Fruit fly (Drosophila melanogaster): ENCODE measurements around the gene rk.

The rk gene

DNA sequence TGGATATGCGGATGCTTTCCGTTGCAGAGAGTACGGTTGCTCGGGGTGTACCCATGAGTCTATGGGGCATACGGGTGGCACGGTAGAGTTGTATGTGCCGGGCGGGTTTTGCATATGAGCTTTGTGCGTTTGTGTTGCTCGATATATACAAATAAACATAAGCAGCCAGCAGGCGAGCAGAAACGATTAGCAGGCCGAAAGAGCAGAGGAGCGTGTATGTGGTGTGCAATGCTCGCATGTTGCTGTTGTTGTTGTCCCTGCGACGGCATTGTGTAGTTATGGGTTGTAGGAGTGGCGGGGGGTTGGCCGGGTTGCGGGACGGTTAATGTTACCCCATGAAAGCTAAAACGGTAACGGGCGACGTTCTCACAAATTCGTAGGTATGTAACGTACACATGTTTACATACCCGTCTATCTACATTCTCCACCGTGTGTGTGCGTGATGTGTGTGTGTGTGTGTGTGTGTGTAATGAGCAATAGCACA, 20.6 kb upstream of the rk start:
- no peak for TF ChIP-seq CG17801 (GFP tag; optimal IDR thresholded peaks at IDR 0.05; ENCODE audit: partially characterized antibody)

DNA sequence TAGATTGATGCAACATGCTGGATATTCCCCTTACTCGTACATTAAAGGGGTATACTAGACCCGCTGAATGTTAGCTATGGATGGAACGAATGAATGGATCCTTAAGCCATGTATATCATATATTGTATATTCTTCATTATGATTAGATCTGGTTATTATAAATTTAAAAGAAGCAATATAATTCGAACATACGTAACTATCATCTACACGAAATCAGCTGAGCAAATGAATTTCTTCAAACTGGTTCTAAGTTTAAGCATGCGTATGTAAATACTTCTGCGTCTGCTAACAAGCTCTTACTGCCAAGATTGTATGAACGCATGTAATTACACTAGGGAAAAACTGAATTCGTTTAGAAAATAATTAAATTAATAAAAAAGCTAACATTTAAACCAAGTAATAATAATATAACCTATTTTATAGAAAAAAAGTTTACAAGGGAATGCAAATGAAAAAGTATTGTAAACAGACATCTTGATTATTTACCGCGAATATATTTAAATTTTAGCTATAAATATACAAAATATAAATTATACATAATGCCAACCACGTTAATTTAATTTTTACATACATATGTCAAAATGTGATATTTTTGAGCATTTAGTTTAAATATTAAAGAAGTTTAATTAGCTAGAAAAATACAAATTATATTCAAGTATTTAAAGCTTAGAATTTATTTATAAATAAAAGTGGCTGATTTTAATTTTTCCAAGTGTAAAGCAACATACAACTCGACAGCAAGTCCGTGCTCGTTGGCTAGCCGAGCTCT, 20.0 kb upstream of the rk start:
- TF ChIP-seq CG17801 (GFP tag; optimal IDR thresholded peaks at IDR 0.05; ENCODE audit: partially characterized antibody) = no peak

DNA sequence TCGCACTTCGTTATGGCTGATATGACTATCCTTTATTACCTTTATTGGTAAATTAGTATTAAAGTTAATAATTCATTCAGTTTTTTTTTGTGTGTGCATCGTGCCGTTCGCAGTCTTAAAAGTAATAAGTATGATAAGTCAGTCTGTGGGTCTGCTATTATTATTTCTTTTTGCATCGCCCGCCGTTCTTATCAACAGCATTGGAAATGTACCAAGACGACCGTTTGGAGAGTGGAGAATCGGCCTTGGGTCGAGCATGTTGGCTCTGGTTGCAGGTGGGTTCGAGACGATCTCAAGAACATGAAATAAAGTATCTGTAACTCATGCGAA, 19.5 kb upstream of the rk start:
- no peak for TF ChIP-seq CG17801 (GFP tag; optimal IDR thresholded peaks at IDR 0.05; ENCODE audit: partially characterized antibody)

DNA sequence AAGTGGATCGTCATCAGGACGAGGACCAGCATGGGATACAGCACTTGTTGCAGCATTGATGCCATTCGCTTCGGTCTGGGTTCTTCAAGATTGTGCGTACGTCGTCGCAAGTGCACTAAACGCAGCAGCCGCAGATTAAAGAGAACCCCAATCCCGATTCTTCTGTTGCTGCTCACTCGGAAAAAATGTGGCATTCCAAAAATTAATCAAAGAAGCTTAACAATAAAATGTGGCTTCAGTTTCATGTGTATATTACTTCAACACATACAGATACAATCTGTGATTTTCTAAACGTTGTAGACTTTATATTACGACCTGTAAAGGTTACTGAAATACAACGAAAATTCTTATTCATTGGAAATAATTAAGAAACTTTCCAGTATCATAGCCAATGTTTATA, 19.1 kb upstream of the rk start, which contains the start of gene NimC3:
TSS of gene NimC3 (minus strand) at position 101 of the 400 bp plus-strand sequence.
- no peak for TF ChIP-seq CG17801 (GFP tag; optimal IDR thresholded peaks at IDR 0.05; ENCODE audit: partially characterized antibody)

DNA sequence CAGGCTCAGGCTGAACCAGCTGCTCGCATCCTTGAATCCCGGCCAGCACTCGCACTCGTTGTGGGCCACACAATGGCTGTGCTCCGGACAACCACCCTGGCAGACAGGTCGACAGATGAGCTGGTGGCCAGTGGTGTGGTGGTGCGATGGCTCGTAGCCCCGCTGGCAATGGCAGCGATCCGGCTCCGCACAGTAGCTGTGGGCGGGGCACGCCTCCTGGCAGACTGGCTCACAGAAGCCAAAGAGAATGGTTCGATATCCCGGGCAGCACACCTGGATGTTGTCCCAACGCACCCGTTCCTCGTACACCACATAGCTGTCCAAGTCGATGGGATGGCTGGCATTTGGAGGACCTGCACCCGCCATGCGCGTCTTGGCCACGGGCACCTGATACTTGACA, 18.6 kb upstream of the rk start:
- no peak for TF ChIP-seq CG17801 (GFP tag; optimal IDR thresholded peaks at IDR 0.05; ENCODE audit: partially characterized antibody)

DNA sequence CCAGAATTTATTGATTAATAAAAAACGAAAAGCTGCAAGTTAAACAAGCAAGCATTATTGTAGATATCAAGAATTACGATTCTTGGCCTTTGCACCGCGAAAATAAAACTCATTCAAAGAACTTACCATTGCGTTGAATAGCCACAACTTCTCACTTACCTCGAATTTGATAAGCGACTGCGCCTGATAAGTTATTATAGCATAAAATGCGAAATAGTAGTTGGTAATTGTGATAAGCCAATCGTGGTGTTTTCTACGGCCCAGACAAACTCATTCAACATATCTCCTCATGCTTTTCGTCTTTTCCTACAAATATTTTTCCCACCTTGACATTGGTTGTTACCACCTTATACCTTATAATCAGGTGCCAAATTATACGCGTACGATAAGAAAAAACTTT, 14.1 kb upstream of the rk start:
- TF ChIP-seq CG17801 (GFP tag; optimal IDR thresholded peaks at IDR 0.05; ENCODE audit: partially characterized antibody) = no peak

DNA sequence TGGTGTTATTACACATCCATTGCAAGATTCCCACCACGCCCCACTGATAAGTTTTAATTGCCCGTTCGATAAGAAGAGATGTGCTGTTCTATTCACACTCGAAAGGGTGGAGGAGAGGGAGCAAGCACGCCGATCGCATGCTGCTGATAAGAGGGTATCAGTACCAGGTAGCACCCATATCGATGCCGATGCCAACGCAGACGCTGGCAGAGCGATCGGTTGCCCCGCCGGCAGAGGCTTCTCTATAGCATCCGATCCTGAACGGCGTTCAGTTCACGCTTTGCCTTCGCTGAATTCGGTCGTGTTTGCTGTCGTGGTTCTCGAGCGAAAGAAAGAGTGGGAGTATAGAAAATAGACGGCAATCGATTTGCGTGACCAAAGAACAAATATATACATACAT, 12.4 kb upstream of the rk start:
- TF ChIP-seq CG17801 (GFP tag; optimal IDR thresholded peaks at IDR 0.05; ENCODE audit: partially characterized antibody) = no peak

DNA sequence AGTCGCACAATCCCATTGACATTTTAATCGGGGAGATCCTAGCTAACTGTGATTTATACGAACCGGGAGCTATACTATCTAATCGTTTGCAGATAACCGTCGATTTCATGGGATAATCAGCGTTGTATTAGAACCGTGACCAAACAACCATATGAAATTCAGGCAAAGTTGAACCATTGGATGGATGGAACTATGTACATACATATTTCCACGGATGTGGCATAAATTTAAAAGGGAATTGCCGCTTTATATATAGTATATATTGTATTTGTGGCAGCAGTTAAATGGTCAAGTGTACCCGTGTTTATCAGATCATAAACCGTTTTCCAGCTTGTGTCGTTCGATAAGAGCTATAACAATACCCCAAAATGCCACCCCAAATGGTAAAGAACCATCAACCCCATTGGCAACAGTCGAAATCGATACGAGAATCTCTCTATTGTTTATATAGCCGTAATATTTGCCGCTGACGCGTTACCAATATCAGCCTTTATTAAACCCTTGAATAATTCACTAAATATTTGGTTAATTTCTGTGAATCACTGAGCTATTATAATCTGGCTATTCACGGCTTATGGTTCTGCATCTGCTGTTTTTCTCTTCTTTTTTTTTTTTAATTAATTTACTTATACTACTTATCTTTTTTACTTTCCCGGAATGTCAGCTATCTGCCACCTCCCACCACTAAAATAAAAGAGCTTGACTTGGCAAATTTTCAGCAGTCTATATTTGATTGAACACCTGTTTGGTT, 11.4 kb upstream of the rk start, which contains the start of gene bgm:
TSS of gene bgm (plus strand) at position 701 of the 751 bp plus-strand sequence.
- TF ChIP-seq CG17801 (GFP tag; optimal IDR thresholded peaks at IDR 0.05; ENCODE audit: partially characterized antibody) = no peak

DNA sequence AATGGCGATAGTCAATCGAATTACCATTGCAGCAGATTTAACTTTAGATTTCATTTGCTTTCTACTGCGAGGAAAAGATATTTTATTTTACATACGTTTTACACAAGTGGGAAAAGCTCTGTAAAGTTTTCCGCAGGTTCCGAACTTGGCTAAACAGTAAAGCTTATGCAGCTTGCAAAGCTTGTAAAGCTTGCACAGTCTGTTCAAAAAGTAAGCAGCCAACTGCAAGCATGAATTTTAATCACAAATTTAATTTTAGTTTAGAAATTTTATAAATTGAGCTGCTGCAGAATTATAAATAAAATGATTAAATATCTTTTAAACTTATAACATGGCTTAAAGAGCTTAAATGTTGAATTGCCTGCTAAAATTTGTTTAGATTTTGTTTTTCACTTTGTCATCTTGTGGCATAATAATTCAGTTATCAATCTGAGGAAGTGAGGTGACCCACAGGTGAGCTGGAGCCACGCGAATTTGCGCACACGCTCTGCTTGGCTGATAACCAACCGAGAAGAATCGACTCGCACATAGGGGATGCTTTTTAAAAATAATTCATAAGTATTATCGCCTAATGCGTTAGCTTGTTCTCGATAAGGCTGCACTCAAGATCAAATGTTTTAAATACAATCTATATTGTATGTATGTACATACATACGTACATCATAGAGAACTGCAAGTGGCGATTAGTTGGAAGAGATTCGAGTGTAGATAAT, 10.7 kb upstream of the rk start:
- TF ChIP-seq CG17801 (GFP tag; optimal IDR thresholded peaks at IDR 0.05; ENCODE audit: partially characterized antibody) = peak; percentile 2

DNA sequence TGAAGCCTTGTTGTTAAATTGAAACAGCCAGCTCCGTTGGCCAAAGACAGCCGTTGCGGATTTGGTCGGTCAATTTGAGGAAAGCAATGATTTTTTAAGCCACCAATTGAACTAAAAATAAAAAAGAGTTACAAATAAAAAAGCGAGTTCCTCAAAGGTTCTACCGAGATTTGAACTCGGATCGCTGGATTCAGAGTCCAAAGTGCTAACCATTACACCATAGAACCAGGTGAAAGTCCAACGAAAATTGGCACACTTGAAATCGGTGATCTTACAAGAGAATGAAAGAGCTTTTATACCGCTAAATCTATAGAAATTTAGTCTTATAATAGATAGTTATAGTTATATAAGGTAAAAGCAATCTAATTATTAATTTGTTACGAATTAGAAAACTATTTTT, 9.4 kb upstream of the rk start:
- TF ChIP-seq CG17801 (GFP tag; optimal IDR thresholded peaks at IDR 0.05; ENCODE audit: partially characterized antibody) = no peak

DNA sequence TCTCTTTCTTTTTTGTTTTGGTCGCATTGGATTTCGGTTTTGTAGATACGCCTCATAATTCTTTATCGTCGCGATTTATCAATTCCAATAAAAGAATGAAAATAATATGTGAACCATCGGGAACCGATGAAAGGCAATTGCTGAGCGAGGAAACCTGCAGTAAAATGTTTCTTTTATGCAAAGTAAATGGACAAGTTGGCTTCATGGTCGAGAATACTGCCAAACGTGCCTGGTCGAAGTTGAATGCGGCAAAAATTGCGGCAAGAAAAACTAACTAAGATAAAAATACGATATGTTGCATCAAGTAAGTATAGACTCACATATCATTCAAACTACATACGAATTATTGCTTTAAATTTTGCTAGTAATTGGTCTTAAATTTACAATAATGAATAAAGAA, 6.8 kb upstream of the rk start, which contains the start of gene CG42692:
TSS of gene CG42692 (plus strand) at position 301 of the 400 bp plus-strand sequence.
- no peak for TF ChIP-seq CG17801 (GFP tag; optimal IDR thresholded peaks at IDR 0.05; ENCODE audit: partially characterized antibody)

DNA sequence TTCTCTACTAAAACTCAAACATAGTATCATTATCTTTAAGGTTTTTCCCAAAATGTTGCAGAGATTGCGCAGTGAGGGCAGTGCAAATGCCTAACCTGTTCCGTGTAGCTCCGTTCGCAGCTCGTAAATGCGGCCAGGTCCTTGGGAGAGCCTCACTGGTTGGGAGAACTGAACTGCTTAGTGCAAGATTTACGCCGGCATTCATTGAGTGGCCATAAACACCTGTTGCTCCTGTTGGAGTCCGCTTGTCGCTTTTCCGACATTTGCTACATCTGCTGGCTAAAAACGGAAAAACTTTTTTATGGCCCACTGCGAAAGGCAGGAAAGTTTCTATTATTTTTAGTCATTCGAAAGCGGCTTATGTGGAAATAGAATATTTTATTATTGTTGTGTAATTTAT, 839 bp upstream of the rk start:
- no peak for TF ChIP-seq CG17801 (GFP tag; optimal IDR thresholded peaks at IDR 0.05; ENCODE audit: partially characterized antibody)

DNA sequence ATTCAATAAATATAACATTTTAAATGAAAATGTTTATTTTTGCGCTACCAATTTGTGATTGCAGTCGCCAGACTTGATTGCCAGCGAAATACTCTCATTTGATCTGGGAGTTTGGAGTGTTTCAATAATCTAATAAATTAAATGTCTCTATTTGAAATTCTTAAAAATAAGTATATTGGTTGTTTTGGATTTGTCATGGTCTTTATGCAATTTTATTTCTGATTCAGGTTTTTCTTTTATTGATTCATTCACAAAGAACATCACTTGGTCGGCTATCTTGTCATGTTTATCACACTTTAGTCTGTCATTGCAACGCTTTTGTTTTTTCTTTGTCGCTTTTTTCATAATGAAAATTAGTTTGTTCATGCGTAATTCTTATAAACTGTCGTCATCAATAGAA, 2.1 kb downstream of the rk start:
- no peak for TF ChIP-seq CG17801 (GFP tag; optimal IDR thresholded peaks at IDR 0.05; ENCODE audit: partially characterized antibody)

DNA sequence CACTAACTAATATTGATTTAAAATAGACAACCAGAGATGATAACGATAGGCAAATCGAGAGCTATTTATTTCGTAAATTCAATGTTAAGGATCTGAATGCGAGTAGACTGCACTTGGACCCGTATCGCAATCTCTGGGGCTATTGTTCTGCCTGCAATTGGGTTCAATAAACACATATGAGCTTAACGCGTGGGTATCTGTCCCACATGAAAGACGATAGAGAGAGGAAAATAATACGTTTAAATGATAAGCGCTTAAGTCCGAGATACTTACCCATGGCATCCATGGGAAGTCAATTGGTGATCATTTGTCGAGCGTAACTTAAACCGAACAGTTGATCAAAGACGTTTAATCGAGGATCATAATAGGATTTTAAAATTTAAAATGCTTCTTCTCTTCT, 21.2 kb downstream of the rk start, which contains the start of gene NimC2:
TSS of gene NimC2 (plus strand) at position 301 of the 400 bp plus-strand sequence.
- no peak for TF ChIP-seq CG17801 (GFP tag; optimal IDR thresholded peaks at IDR 0.05; ENCODE audit: partially characterized antibody)

DNA sequence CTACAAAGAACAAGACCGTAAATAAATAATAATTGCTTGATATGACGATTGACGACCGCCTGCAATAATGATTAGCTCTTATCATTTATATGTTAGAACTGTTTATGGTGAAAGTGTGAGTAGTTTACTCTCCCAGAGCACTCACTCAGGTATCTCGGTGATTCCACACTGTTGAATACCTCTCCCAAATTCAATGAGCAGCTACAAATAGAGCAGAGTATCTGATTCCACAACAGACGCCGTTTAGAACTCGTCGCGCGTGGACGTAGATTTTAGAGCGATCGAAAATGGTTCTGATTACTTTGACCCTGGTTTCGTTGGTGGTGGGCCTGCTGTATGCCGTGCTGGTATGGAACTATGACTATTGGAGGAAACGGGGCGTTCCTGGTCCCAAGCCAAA, 24.0 kb downstream of the rk start, which contains the start of gene Cyp28a5:
TSS of gene Cyp28a5 (plus strand) at position 230 of the 400 bp plus-strand sequence.
- TF ChIP-seq CG17801 (GFP tag; optimal IDR thresholded peaks at IDR 0.05; ENCODE audit: partially characterized antibody) = no peak

Measured in ovary, adult (tissue).